Worm (Caenorhabditis elegans) whole organism, mixed stage, embryonic: ENCODE measurements around the gene fip-1.

ENCODE experiments used
- ces-1 ChIP-seq: fragments of 150-350 bp; optimal IDR thresholded peaks from 2 replicates; lab custom pipeline; 2014; ENCODE audit warnings: missing biosample characterization, missing genetic modification reagents, missing genetic modification characterization
- drap-1 ChIP-seq: fragments of 200-800 bp; sonication (Bioruptor generic); optimal IDR thresholded peaks from 3 replicates; lab custom pipeline; 2018; ENCODE audit warnings: mild to moderate bottlenecking, missing genetic modification characterization, missing compliant biosample characterization
- elt-3 ChIP-seq: fragments of 150-350 bp; optimal IDR thresholded peaks from 2 replicates; lab custom pipeline; 2014; ENCODE audit warnings: missing biosample characterization, missing genetic modification characterization
- lin-13 ChIP-seq: fragments of 150-350 bp; optimal IDR thresholded peaks from 2 replicates; lab custom pipeline; 2014; ENCODE audit warnings: missing biosample characterization, missing genetic modification characterization
- lsy-2 ChIP-seq: fragments of 150-350 bp; optimal IDR thresholded peaks from 2 replicates; lab custom pipeline; 2014; ENCODE audit warnings: missing biosample characterization, missing genetic modification characterization
- pha-4 ChIP-seq: fragments of 150-350 bp; optimal IDR thresholded peaks from 2 replicates; lab custom pipeline; 2018; ENCODE audit warnings: missing biosample characterization, missing genetic modification reagents, missing genetic modification characterization

ce11 chrIII:8646021-8646420 lies 6.5 kb downstream of the fip-1 start:
- TF ChIP-seq lin-13 (tag; lab: Kevin White, UChicago): no peak
- TF ChIP-seq elt-3 (tag; lab: Kevin White, UChicago): no peak
- no peak for TF ChIP-seq drap-1 (GFP tag; lab: Kevin White, UChicago)
- TF ChIP-seq ces-1 (GFP tag; lab: Kevin White, UChicago): no peak
- TF ChIP-seq lsy-2 (tag; lab: Kevin White, UChicago): no peak
- TF ChIP-seq pha-4 (tag; lab: Kevin White, UChicago): no peak
